Fruit fly (Drosophila melanogaster): ENCODE data around the gene CG15824.

CG15824 gene

dm6 chr2L:865851-866250 lies 19.1 kb downstream of the CG15824 start (continued):
- peak; percentile 95 for TF ChIP-seq CG3407 (GFP tag; optimal IDR thresholded peaks at IDR 0.05)
- peak; percentile 81 for TF ChIP-seq gt (GFP tag; IDR thresholded peaks at IDR 0.05)
- peak; percentile 96 for TF ChIP-seq Chrac-16 (GFP tag; optimal IDR thresholded peaks at IDR 0.05)
- peak; percentile 65 for TF ChIP-seq CkIIα-i1 (GFP tag; IDR thresholded peaks at IDR 0.05)
- peak; percentile 95 for TF ChIP-seq CG4854 (GFP tag; optimal IDR thresholded peaks at IDR 0.05)
- no peak for TF ChIP-seq unc-4 (GFP tag; IDR thresholded peaks at IDR 0.05; ENCODE audit: partially characterized antibody)
- peak; percentile 95 for TF ChIP-seq CG18476 (GFP tag; optimal IDR thresholded peaks at IDR 0.05)
- TF ChIP-seq Fer1 (GFP tag; optimal IDR thresholded peaks at IDR 0.05): peak; percentile 96
- peak; percentile 95 for TF ChIP-seq repo (GFP tag; optimal IDR thresholded peaks at IDR 0.05)
- TF ChIP-seq Lim3 (GFP tag; IDR thresholded peaks at IDR 0.05): peak; percentile 90
- TF ChIP-seq Atf6 (GFP tag; IDR thresholded peaks at IDR 0.05): peak; percentile 95
- peak; percentile 92 for TF ChIP-seq CG15601 (tag; optimal IDR thresholded peaks at IDR 0.05)
- peak; percentile 96 for TF ChIP-seq H15 (GFP tag; IDR thresholded peaks at IDR 0.05)
- peak; percentile 91 for TF ChIP-seq sqz (GFP tag; optimal IDR thresholded peaks at IDR 0.05)
- TF ChIP-seq Rx (GFP tag; IDR thresholded peaks at IDR 0.05): peak; percentile 96
- no peak for TF ChIP-seq Sin3A (optimal IDR thresholded peaks at IDR 0.05)
- TF ChIP-seq fd102C (GFP tag; optimal IDR thresholded peaks at IDR 0.05): peak; percentile 92
- TF ChIP-seq CG7963 (GFP tag; IDR thresholded peaks at IDR 0.05; ENCODE audit: partially characterized antibody): no peak
- TF ChIP-seq CG6689 (GFP tag; IDR thresholded peaks at IDR 0.05): peak; percentile 95
- no peak for TF ChIP-seq CG13287 (GFP tag; IDR thresholded peaks at IDR 0.05; ENCODE audit: partially characterized antibody)
- TF ChIP-seq trem (tag; optimal IDR thresholded peaks at IDR 0.05): peak; percentile 91
- TF ChIP-seq inv (GFP tag; IDR thresholded peaks at IDR 0.05; ENCODE audit: partially characterized antibody): no peak
- TF ChIP-seq ftz-f1 (GFP tag; optimal IDR thresholded peaks at IDR 0.05): peak; percentile 79
- peak; percentile 16 for TF ChIP-seq cg (GFP tag; optimal IDR thresholded peaks at IDR 0.05)
- peak; percentile 87 for TF ChIP-seq Usf (GFP tag; optimal IDR thresholded peaks at IDR 0.05)
- TF ChIP-seq Eip74EF (GFP tag; optimal IDR thresholded peaks at IDR 0.05): peak in 1 of 2 experiments; percentile 94
- TF ChIP-seq CG8281 (tag; optimal IDR thresholded peaks at IDR 0.05): peak; percentile 92
- peak; percentile 95 for TF ChIP-seq Blimp-1 (GFP tag; optimal IDR thresholded peaks at IDR 0.05)
- TF ChIP-seq psq (GFP tag; optimal IDR thresholded peaks at IDR 0.05): peak; percentile 92
- peak; percentile 70 for TF ChIP-seq CG3163 (GFP tag; optimal IDR thresholded peaks at IDR 0.05)
- peak; percentile 92 for TF ChIP-seq CG2889 (GFP tag; IDR thresholded peaks at IDR 0.05)
- peak; percentile 96 for TF ChIP-seq az2 (GFP tag; optimal IDR thresholded peaks at IDR 0.05)
- TF ChIP-seq gem (tag; optimal IDR thresholded peaks at IDR 0.05): peak; percentile 97
- peak; percentile 89 for TF ChIP-seq al (GFP tag; IDR thresholded peaks at IDR 0.05)
- peak; percentile 95 for TF ChIP-seq vfl (GFP tag; optimal IDR thresholded peaks at IDR 0.05)
- peak; percentile 97 for TF ChIP-seq CG9727 (GFP tag; optimal IDR thresholded peaks at IDR 0.05)
- TF ChIP-seq CG12104 (GFP tag; optimal IDR thresholded peaks at IDR 0.05): peak; percentile 95
- peak; percentile 88 for TF ChIP-seq CG6683 (GFP tag; optimal IDR thresholded peaks at IDR 0.05)
- TF ChIP-seq slbo (GFP tag; IDR thresholded peaks at IDR 0.05): peak; percentile 97
- TF ChIP-seq tgo (GFP tag; IDR thresholded peaks at IDR 0.05): peak; percentile 96
- no peak for TF ChIP-seq sc (optimal IDR thresholded peaks at IDR 0.05)
- TF ChIP-seq sc (GFP tag; optimal IDR thresholded peaks at IDR 0.05): peak; percentile 90
- peak; percentile 90 for TF ChIP-seq CG7271 (tag; optimal IDR thresholded peaks at IDR 0.05)
- TF ChIP-seq Bgb (GFP tag; IDR thresholded peaks at IDR 0.05; ENCODE audit: partially characterized antibody): no peak
- TF ChIP-seq lab (GFP tag; optimal IDR thresholded peaks at IDR 0.05): peak; percentile 98
- TF ChIP-seq CG31388 (GFP tag; optimal IDR thresholded peaks at IDR 0.05): peak; percentile 87
- peak; percentile 93 for TF ChIP-seq Oaz (GFP tag; IDR thresholded peaks at IDR 0.05)
- peak; percentile 95 for TF ChIP-seq CG11247 (GFP tag; IDR thresholded peaks at IDR 0.05)
- peak; percentile 94 for TF ChIP-seq org-1 (GFP tag; optimal IDR thresholded peaks at IDR 0.05)
- TF ChIP-seq CG8089 (GFP tag; optimal IDR thresholded peaks at IDR 0.05): peak; percentile 91
- TF ChIP-seq CG3838 (GFP tag; optimal IDR thresholded peaks at IDR 0.05): peak; percentile 88
